Fruit fly (Drosophila melanogaster): ENCODE data around the gene wrd.

The wrd gene

DNA sequence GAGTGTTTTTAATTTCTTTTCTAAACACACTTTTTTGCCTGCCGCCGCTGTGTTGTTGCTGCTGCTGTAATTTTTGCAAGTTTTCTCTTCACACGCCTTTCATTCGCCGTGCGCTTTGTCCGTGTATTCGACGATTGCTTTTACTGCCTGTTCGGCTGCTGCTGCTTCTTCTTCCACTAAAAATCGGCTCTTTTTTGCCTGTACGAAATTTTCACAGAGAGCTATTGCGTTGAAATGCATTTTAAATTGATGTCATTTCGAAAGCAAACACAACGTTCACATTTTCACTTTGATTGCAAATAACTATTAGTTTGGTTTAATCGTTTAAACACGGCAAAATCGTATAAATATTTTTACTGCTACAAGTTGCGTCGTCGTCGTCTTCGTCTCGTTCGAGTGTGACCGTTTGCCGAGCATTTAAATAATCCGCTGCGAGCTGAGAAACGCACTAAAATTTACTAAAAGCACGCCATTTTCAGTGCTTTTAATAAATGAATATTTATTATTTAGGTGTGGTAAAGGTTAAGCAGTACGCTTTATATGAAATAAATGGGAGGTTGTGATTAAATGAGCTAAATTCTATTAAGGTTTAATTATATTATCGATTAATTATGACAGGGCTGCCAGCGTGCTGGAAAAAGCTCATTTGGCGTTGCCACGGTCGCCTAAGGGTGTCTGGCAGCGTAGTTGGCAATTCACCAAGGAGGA lies 31.8 kb downstream of the wrd start, which contains the start of the genes Ssdp and CG7985:
Gene Ssdp (minus strand): TSS at position 419 of the 708 bp plus-strand sequence.
Gene CG7985 (plus strand): TSS at position 681 of the 708 bp plus-strand sequence.
- TF ChIP-seq noc (tag; optimal IDR thresholded peaks at IDR 0.05), result no peak

DNA sequence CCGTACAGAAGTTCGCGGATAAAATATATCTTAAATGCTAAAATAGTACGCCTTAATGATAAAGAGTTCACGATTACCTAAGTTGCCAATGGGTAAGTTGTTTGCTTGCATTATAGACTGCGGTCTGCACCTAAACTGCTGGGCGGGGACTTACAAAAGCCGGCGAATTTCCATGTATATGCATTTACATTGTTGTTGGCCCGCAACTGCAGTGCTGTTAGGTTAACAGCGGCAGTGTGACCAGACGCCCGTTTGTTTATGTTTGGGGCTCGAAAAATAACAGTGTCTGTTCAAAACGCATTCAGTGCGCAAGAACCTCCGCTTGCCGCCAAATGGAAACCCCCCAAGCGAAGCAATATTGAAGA lies 32.3 kb downstream of the wrd start:
- no peak for TF ChIP-seq noc (tag; optimal IDR thresholded peaks at IDR 0.05)

DNA sequence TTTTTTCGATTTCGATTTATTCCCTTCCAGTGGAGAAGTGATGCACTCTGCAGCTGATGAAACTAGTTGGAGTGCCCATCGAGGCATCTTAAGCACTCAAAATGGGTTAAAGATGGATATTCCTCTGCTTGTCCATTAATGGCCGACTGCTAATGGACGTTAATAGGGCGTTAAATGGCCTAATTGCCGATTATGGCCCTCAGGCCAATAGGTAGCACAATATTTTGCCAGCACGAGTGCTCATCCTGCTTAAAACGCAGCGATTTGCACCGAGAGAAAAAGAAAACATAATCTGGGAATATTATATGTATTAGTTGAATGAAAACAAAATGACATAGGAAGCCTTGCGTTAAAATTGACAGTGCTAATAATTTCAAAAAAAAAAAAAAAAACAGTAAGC lies 40.9 kb downstream of the wrd start, which contains the start of gene CG44158:
Gene CG44158 (plus strand): TSS at position 301 of the 400 bp plus-strand sequence.
- TF ChIP-seq noc (tag; optimal IDR thresholded peaks at IDR 0.05), result no peak

DNA sequence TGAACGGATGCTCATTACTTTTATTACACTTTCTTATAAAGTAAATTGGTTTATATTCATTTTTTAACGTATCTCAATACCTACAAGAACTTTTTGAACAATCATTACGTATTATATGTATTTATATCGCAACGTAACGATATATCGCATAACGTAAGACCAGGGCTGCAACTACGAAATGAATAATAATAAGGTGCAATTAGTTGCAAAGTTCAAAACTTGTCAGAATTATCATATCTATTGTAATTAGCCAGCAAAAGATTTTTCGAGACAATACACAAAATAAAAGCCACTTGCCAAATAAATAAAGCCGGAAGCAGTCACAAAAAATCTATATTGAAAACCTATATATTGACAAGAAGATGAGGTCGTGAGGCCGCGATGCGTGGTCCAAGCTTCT lies 47.7 kb downstream of the wrd start:
- TF ChIP-seq noc (tag; optimal IDR thresholded peaks at IDR 0.05), result no peak

DNA sequence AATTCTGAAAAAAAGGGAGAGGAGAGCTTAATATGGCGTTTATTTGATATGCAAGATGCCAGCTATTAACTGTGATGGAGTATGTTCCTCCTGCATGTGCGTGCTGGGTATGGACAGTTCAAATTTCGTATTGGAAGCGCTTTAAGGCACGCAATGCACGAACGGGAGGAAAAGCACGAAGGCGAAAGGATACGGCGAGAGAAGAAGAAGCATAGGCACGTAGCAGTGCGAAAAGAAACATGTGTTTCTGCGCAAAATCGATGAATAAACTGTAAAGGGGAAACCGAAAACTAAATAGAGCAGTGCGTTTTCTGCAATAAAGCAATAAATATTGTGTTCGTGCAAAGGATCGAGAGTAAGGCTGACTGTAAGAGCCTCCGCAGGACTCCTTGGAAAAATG lies 48.3 kb downstream of the wrd start, which contains the start of gene CG14314:
Gene CG14314 (plus strand): TSS at position 243 of the 400 bp plus-strand sequence.
- no peak for TF ChIP-seq noc (tag; optimal IDR thresholded peaks at IDR 0.05)

DNA sequence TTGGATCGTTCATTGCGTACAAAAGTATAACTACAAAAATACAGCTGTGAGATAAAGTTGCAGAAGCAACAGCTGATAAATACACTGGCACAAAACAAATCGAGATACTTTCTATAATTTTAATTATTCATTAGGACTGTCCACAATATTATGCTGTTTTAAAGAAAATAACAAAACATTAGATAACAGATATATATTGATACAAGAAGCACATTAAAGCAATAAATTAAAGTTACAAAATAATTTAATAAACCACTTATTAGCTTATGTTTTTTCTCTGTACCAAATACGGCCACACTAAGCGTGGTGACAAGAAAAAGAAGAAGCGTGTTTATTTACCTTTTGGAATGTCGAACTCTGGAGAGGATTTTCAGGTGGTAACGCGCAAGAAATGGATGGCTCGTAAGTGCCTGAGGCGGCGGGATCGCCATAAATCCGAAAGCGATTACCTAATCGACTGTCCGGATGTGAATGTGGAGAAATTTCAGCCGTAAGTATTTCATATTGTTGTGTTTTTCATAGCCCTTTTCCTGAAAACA lies 52.7 kb downstream of the wrd start, which contains the start of the genes CG7988 and CG7183:
Gene CG7988 (plus strand): TSS at position 316 of the 539 bp plus-strand sequence.
Gene CG7183 (minus strand): TSS at position 489 of the 539 bp plus-strand sequence.
- TF ChIP-seq noc (tag; optimal IDR thresholded peaks at IDR 0.05), result peak; percentile 92

DNA sequence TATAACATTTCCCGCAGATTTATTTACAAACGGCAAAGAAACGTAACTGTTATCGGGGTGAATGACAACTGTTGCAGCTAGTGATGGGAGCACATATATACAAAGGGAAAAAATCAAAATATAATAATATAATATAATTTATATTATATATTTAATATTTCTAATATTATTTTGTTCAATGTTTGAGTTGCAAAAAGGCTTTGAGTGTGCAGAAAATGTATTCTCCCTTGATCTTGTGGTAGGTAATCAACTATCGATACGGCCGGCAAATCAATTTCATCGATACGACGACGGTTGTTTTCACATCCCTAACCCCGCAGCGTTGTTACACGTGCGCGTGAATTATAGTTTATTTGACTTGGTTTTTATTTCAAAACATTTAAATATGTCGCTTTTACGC lies 55.9 kb downstream of the wrd start, which contains the start of the genes mTerf5 and Non3:
Gene mTerf5 (minus strand): TSS at position 249 of the 400 bp plus-strand sequence.
Gene Non3 (plus strand): TSS at position 289 of the 400 bp plus-strand sequence.
- peak; percentile 54 for TF ChIP-seq noc (tag; optimal IDR thresholded peaks at IDR 0.05)

DNA sequence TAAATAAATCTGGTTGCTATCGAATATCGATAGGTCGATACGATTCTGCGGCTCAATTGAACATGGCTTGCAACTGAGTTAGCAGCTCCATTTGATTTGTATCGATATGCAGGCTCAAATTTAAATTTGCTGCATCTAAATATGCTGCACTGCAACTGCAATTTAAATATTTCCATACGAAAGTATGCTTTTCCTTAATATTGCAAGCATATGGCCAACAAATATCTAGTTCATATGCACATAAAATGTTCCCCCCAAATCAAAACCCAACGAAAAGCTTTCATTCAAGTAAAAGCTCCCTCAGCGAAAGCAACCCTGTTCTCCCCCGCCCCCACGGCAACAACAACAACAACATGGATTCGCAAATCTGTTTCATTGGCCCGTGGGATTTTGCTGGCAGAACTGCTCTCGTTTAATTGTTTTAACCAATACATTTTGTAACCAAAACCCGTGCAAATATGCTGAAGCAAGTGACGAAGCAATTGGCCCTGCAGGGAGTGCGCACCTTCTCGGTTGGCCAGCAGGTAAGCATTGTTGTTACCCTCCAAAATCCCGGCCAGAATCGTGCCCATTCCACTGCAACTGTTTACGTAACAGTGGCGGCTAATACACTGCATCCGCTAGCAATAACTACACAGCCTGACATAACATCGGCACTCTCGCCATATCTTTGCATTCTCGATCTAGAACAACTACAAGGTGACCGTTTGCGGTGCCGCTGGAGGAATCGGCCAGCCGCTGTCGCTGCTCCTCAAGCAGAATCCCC lies 58.7 kb downstream of the wrd start, which contains the start of the genes CG7168 and Mdh2:
Gene CG7168 (minus strand): TSS at position 40 of the 766 bp plus-strand sequence.
Gene Mdh2 (plus strand): TSS at position 354 of the 766 bp plus-strand sequence.
- TF ChIP-seq noc (tag; optimal IDR thresholded peaks at IDR 0.05), result no peak

DNA sequence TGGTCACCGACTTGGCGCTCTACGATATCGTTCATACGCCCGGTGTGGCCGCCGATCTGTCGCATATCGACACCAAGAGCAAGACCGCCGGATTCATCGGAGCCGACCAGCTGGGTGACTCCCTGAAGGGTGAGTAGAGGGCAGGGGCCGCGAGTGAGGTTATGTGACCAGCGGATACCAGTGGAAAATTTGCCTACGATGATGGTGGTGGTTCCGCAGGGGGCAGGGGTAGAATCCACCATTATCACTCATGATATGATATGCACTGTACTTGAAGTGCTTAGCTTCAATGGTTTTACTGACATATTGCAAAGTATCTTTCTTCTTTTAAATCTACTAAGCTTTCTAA lies 59.2 kb downstream of the wrd start:
- TF ChIP-seq noc (tag; optimal IDR thresholded peaks at IDR 0.05), result no peak

DNA sequence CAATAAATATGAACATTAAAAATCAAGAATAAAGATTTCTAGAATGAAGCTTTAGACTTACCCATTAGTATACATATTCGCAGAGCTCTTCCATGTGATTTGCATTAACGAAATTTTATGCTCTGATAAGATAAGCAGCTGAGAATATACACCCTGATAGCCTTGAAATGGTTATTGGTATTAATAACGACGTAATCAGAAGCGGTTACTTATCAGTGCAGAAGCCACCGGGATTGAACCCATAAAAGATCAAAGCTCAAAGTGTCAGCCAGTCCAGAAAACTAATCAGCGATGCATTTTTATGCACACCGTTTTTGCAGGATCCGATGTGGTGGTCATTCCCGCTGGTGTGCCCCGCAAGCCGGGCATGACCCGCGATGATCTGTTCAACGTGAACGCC lies 59.8 kb downstream of the wrd start:
- no peak for TF ChIP-seq noc (tag; optimal IDR thresholded peaks at IDR 0.05)

DNA sequence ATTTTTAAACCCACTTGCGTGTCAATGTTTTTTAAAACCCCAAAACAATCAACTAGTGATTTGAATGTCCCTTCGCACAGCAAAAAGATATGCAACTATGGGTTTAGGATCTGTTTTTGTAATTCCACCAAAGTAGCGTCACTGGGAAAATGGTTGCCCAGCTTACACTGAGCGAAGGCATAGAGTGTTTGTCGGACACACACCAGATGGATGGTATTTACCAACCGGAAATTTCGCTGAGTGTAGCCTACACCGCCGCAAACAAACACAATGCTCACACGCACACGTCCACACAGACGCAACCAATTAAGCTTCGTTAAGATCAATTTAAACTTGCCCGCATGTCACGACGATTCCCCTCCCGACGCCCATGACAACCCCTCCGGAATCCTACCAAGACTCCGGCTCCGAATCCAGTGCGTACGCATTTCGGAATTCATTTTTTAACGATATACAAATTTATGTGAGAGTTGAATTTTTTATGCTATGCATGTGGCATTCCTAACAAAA lies 61.2 kb downstream of the wrd start:
- TF ChIP-seq noc (tag; optimal IDR thresholded peaks at IDR 0.05), result no peak

Data from whole organism, larva.